Fruit fly (Drosophila melanogaster) whole organism, wandering third instar larva: ENCODE results near the gene LanA.

ENCODE experiments used
- Abd-B ChIP-seq: fragments of >200 bp; optimal IDR thresholded peaks from 2 replicates; lab custom pipeline; 2017; ENCODE audit warnings: missing biosample characterization, missing genetic modification characterization
- CG32264 ChIP-seq: fragments of 200-800 bp; sonication (Bioruptor generic); optimal IDR thresholded peaks from 2 replicates; lab custom pipeline; 2016; ENCODE audit warnings: missing biosample characterization, missing genetic modification characterization
- CrebA ChIP-seq: fragments of 200-800 bp; sonication (Bioruptor generic); optimal IDR thresholded peaks from 2 replicates; lab custom pipeline; 2016; ENCODE audit warnings: missing biosample characterization, mild to moderate bottlenecking, missing genetic modification characterization, borderline replicate concordance
- Dfd ChIP-seq: fragments of >200 bp; optimal IDR thresholded peaks from 2 replicates; lab custom pipeline; 2017; ENCODE audit warnings: missing biosample characterization, missing genetic modification characterization
- Dif ChIP-seq: fragments of 200-275, 200-300 bp; sonication (Bioruptor generic); optimal IDR thresholded peaks from 2 replicates; lab custom pipeline; 2018; ENCODE audit warnings: missing biosample characterization, missing genetic modification characterization; ENCODE audit not compliant: partially characterized antibody
- GATAd ChIP-seq: sonication (Bioruptor generic); optimal IDR thresholded peaks from 2 replicates; lab custom pipeline; 2016; ENCODE audit warnings: missing biosample characterization, missing genetic modification characterization
- HLH106 ChIP-seq: fragments of 200-800 bp; optimal IDR thresholded peaks from 3 replicates; lab custom pipeline; 2019; ENCODE audit warnings: missing biosample characterization, mild to moderate bottlenecking, missing genetic modification characterization, moderate library complexity
- Hnf4 ChIP-seq: fragments of 200-800 bp; sonication (Bioruptor generic); optimal IDR thresholded peaks from 2 replicates; lab custom pipeline; 2016; ENCODE audit warnings: missing biosample characterization, mild to moderate bottlenecking, missing genetic modification characterization
- Hr78 ChIP-seq: fragments of >200 bp; optimal IDR thresholded peaks from 2 replicates; lab custom pipeline; 2017; ENCODE audit warnings: missing biosample characterization, missing genetic modification characterization
- Hr83 ChIP-seq: fragments of 200-300 bp; sonication (Bioruptor generic); optimal IDR thresholded peaks from 2 replicates; lab custom pipeline; 2016; ENCODE audit warnings: missing biosample characterization, mild to moderate bottlenecking, missing genetic modification characterization, moderate library complexity; ENCODE audit not compliant: poor library complexity, severe bottlenecking
- Jra ChIP-seq: sonication (Bioruptor generic); optimal IDR thresholded peaks from 2 replicates; lab custom pipeline; 2016; ENCODE audit warnings: missing biosample characterization, missing genetic modification characterization
- Myc ChIP-seq: fragments of >200 bp; optimal IDR thresholded peaks from 2 replicates; lab custom pipeline; 2017
- N ChIP-seq: fragments of >200 bp; optimal IDR thresholded peaks from 2 replicates; lab custom pipeline; 2018; ENCODE audit warnings: missing biosample characterization, missing external identifiers, missing genetic modification characterization
- OdsH ChIP-seq: fragments of 200-800 bp; sonication (Bioruptor generic); optimal IDR thresholded peaks from 2 replicates; lab custom pipeline; 2016; ENCODE audit warnings: missing biosample characterization, mild to moderate bottlenecking, missing genetic modification characterization
- Rel ChIP-seq, 2 experiments: fragments of 200-800 bp; sonication (Bioruptor generic) in 1 of 2; optimal IDR thresholded peaks; 2 replicates in 1 of 2; 3 replicates in 1 of 2; lab custom pipeline; 2016 to 2019; ENCODE audit warnings: mild to moderate bottlenecking in 2 of 2, missing biosample characterization in 2 of 2, missing genetic modification characterization in 2 of 2, moderate library complexity in 1 of 2
- Sp1 ChIP-seq: fragments of 200-800 bp; sonication (Bioruptor generic); optimal IDR thresholded peaks from 3 replicates; lab custom pipeline; 2019; ENCODE audit warnings: missing biosample characterization, mild to moderate bottlenecking, missing genetic modification characterization, moderate library complexity
- Vsx2 ChIP-seq: fragments of 200-300, 225-300 bp; sonication (Bioruptor generic); optimal IDR thresholded peaks from 2 replicates; lab custom pipeline; 2018; ENCODE audit warnings: missing biosample characterization, missing genetic modification characterization; ENCODE audit not compliant: partially characterized antibody
- br ChIP-seq: fragments of 200-800 bp; sonication (Bioruptor generic); optimal IDR thresholded peaks from 2 replicates; lab custom pipeline; 2016; ENCODE audit warnings: missing biosample characterization, missing genetic modification characterization
- brk ChIP-seq: fragments of 200-800 bp; sonication (Bioruptor generic); optimal IDR thresholded peaks from 2 replicates; lab custom pipeline; 2016; ENCODE audit warnings: missing biosample characterization, mild to moderate bottlenecking, missing genetic modification characterization
- dl ChIP-seq, 2 experiments: fragments of 175-275, 200-275 bp in 1 of 2; fragments of 200-275 bp in 1 of 2; sonication (Bioruptor generic); optimal IDR thresholded peaks; lab custom pipeline; 2018; ENCODE audit warnings: mild to moderate bottlenecking in 2 of 2, missing biosample characterization in 2 of 2, missing genetic modification characterization in 2 of 2, moderate library complexity in 2 of 2; ENCODE audit not compliant: partially characterized antibody in 2 of 2, insufficient read depth in 1 of 2
- dmrt93B ChIP-seq: fragments of 200-800 bp; sonication (Bioruptor generic); optimal IDR thresholded peaks from 2 replicates; lab custom pipeline; 2018; ENCODE audit warnings: missing biosample characterization, mild to moderate bottlenecking, missing genetic modification characterization
- dsf ChIP-seq: sonication (Bioruptor generic); optimal IDR thresholded peaks from 2 replicates; lab custom pipeline; 2016; ENCODE audit warnings: missing biosample characterization, missing genetic modification characterization, borderline replicate concordance
- ey ChIP-seq: fragments of 200-800 bp; sonication (Bioruptor generic); optimal IDR thresholded peaks from 2 replicates; lab custom pipeline; 2016; ENCODE audit warnings: missing biosample characterization, missing genetic modification characterization
- foxo ChIP-seq, 2 experiments: fragments of 200-800 bp; sonication (Bioruptor generic); optimal IDR thresholded peaks; 2 replicates in 1 of 2; 3 replicates in 1 of 2; lab custom pipeline; 2016 to 2017; ENCODE audit warnings: missing biosample characterization in 2 of 2, missing genetic modification characterization in 2 of 2
- fru ChIP-seq: fragments of 200-800 bp; sonication (Bioruptor generic); optimal IDR thresholded peaks from 3 replicates; lab custom pipeline; 2016; ENCODE audit warnings: missing biosample characterization, mild to moderate bottlenecking, missing genetic modification characterization
- h ChIP-seq: fragments of 200-800 bp; sonication (Bioruptor generic); optimal IDR thresholded peaks from 3 replicates; lab custom pipeline; 2016; ENCODE audit warnings: missing biosample characterization, mild to moderate bottlenecking, missing genetic modification characterization
- jim ChIP-seq: fragments of 175-275, 200-325 bp; sonication (Bioruptor generic); optimal IDR thresholded peaks from 2 replicates; lab custom pipeline; 2016; ENCODE audit warnings: missing biosample characterization, mild to moderate bottlenecking, missing genetic modification characterization
- lola ChIP-seq: fragments of >200 bp; optimal IDR thresholded peaks from 2 replicates; lab custom pipeline; 2017; ENCODE audit warnings: missing biosample characterization, missing genetic modification characterization
- psq ChIP-seq: fragments of 200-800 bp; sonication (Bioruptor generic); optimal IDR thresholded peaks from 3 replicates; lab custom pipeline; 2017; ENCODE audit warnings: missing biosample characterization, mild to moderate bottlenecking, missing genetic modification characterization, moderate library complexity
- sage ChIP-seq: fragments of 200-800 bp; sonication (Bioruptor generic); optimal IDR thresholded peaks from 2 replicates; lab custom pipeline; 2016; ENCODE audit warnings: missing biosample characterization, mild to moderate bottlenecking, missing genetic modification characterization
- sv ChIP-seq: fragments of 200-800 bp; sonication (Bioruptor generic); optimal IDR thresholded peaks from 3 replicates; lab custom pipeline; 2016; ENCODE audit warnings: missing biosample characterization, missing genetic modification characterization
- tai ChIP-seq: sonication (Bioruptor generic); optimal IDR thresholded peaks from 2 replicates; lab custom pipeline; 2016; ENCODE audit warnings: missing biosample characterization, missing genetic modification characterization
- usp ChIP-seq: fragments of >200 bp; optimal IDR thresholded peaks from 2 replicates; lab custom pipeline; 2017; ENCODE audit warnings: missing biosample characterization, missing genetic modification characterization
- woc ChIP-seq: sonication (Bioruptor generic); optimal IDR thresholded peaks from 2 replicates; lab custom pipeline; 2016; ENCODE audit warnings: missing biosample characterization, mild to moderate bottlenecking, missing genetic modification characterization

The LanA gene

DNA sequence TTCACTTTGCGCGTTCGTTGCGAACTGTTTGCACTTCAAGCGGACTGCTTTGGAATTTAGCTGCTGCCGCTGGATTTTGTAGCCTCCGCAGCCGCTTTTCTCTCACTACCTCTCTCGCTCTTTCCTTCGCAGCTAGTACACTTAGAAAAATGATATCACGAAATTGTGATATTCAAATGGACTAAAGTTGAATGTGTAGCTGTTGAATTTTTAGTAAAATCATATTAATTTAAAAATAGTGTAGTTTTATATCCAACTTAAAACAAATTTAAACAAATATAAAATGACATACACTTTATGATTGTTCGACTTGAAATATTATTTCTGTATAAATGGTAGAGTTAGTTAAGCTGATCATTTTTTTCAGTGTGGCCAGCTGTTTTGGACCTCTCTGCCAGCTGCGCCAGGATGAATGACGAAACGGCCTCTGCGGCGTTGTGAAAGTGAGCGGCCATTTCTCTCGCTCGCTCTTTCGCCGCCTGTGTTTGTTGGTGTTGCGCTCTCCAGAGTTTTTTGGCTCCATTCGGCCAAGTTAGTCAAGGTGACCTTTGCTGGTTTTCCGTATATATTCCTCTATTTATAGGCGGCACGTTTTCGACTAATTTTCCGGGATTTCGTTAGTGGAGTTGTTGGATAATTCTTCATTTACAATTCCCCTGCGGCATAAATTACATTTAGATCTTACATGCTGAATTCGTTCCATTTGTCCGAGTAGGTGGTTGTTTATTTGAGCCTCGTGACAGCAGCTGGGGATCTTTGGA lies 45.0 kb upstream of the LanA start, which contains the start of gene Ldh (continued):
- peak; percentile 40 for TF ChIP-seq Dif (GFP tag; lab: Kevin White, UChicago)

DNA sequence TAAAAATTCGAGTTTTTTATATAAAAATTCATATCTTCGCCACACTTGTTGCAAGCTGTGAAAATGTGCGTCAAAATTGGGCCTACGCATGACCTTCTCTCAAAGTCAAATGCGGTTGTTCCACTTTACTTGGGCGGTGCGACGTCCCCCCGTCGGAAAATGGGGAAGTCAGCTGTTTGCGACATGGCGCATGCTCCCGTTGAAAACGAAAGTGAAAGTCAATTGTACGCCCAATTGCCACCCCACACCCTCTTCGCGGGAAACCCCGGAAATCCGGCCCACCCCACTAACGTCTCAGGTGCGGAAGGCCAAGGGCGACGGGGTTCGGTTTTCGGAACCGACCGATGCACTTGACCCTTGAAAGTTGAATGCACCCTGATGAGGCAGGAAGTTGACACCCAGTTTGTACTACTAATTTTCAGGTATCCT lies 44.3 kb upstream of the LanA start:
- TF ChIP-seq psq (GFP tag; lab: Kevin White, UChicago): no peak
- TF ChIP-seq woc (GFP tag; lab: Kevin White, UChicago): no peak
- no peak for TF ChIP-seq GATAd (GFP tag; lab: Kevin White, UChicago)
- no peak for TF ChIP-seq Rel (GFP tag; optimal IDR thresholded peaks at IDR 0.05; lab: Kevin White, UChicago)
- TF ChIP-seq Rel (tag; optimal IDR thresholded peaks at IDR 0.05; lab: Kevin White, UChicago): peak; percentile 68
- TF ChIP-seq, all 38 proteins: peak for 1

DNA sequence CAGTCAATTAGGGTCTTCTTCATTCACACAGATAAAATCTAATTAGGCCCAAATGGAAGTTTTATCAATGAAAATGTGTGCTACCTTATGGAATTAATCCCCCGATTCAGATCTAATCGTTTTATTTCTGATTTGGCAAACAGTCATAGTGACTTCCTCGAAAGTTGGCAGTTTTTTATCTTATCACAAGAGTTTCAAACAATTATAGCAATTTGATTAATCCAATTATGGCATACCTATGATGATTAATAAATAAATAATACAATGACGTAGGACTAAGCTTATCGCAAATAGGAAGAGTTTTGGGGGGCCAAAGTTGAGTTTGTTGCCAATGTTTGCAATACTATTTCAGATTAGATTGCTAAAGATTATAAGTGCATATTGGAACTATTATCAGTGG lies 43.4 kb upstream of the LanA start:
- TF ChIP-seq Hnf4 (GFP tag; lab: Kevin White, UChicago) (no peak), Hr78 (GFP tag; lab: Kevin White, UChicago) (no peak), brk (GFP tag; lab: Kevin White, UChicago) (no peak), Myc (lab: Kevin White, UChicago) (no peak), Abd-B (GFP tag; lab: Kevin White, UChicago) (no peak), psq (GFP tag; lab: Kevin White, UChicago) (no peak), Sp1 (GFP tag; lab: Kevin White, UChicago) (no peak)

- no peak for TF ChIP-seq sage (GFP tag; lab: Kevin White, UChicago)
- TF ChIP-seq brk (GFP tag; lab: Kevin White, UChicago): no peak
- TF ChIP-seq sv: no peak
- no peak for TF ChIP-seq Hr83
- no peak for TF ChIP-seq HLH106 (tag; lab: Kevin White, UChicago)
- TF ChIP-seq usp (GFP tag; lab: Kevin White, UChicago): no peak
- TF ChIP-seq Abd-B (GFP tag; lab: Kevin White, UChicago): no peak
- TF ChIP-seq woc (GFP tag; lab: Kevin White, UChicago): no peak
- no peak for TF ChIP-seq foxo (GFP tag; optimal IDR thresholded peaks at IDR 0.05; lab: Kevin White, UChicago)
- no peak for TF ChIP-seq Myc (lab: Kevin White, UChicago)
- no peak for TF ChIP-seq ey (GFP tag; lab: Kevin White, UChicago)
- no peak for TF ChIP-seq dl (GFP tag; optimal IDR thresholded peaks at IDR 0.05; lab: Kevin White, UChicago; ENCODE audit: insufficient read depth in 1 of 2, partially characterized antibody in 2 of 2)
- TF ChIP-seq Sp1 (GFP tag; lab: Kevin White, UChicago): no peak
- TF ChIP-seq Hr78 (GFP tag; lab: Kevin White, UChicago): no peak
- TF ChIP-seq N (GFP tag; lab: Kevin White, UChicago): no peak
- no peak for TF ChIP-seq h (GFP tag; lab: Kevin White, UChicago)
These were observed 40.8 kb upstream of the LanA start, which contains the start of gene CG10163 for dm6 chr3L:6258660-6259059. Gene CG10163, minus strand, starts transcription at chr3L:6258760.

DNA sequence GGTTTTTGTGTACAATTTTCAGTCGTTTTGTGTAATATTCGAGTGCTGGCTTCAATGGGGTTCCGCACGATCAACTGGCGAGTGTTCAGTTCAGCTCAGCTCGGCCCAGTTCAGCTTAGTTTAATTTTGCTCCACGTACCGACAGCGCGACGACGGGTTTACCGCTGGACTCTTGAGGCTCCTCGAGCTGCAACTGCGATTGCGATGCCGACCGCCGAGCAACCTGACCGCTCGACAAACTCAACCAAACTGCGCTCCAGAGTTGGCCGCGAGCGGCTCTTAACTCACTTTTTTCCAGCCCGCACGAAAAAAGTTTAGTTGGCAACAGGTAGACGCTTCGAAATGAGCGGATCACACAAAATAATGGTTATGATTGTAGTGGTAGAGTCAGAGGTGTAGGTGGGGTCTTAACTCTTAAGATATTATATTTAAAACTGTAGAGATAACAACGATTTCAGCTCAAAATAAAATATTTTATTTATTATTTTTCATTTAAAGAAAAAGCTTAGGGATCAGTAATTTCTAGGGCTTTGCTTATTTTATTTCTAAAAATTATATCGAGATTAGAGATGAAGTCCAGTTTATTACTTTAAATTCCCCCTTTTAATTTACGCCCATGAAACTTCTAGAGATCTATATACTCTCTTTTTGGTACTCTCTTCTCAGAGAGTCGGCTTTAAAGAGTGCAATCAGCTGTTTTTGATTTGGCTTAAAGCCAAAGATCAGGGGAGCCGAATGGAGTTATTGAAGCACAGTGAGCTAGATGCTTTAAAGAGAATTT lies 38.8 kb upstream of the LanA start, which contains the start of gene Best2:
Best2 (minus strand) TSS at position 258 of the 781 bp plus-strand sequence.
- TF ChIP-seq brk (GFP tag; lab: Kevin White, UChicago): peak; percentile 91
- no peak for TF ChIP-seq Hr78 (GFP tag; lab: Kevin White, UChicago)
- peak in 1 of 2 experiments; percentile 39 for TF ChIP-seq dl (GFP tag; optimal IDR thresholded peaks at IDR 0.05; lab: Kevin White, UChicago; ENCODE audit: insufficient read depth in 1 of 2, partially characterized antibody in 2 of 2)
- TF ChIP-seq CrebA (GFP tag; lab: Kevin White, UChicago): peak; percentile 5
- peak; percentile 97 for TF ChIP-seq br (GFP tag; lab: Kevin White, UChicago)
- peak; percentile 91 for TF ChIP-seq Rel (GFP tag; optimal IDR thresholded peaks at IDR 0.05; lab: Kevin White, UChicago)
- peak; percentile 82 for TF ChIP-seq Rel (tag; optimal IDR thresholded peaks at IDR 0.05; lab: Kevin White, UChicago)
- no peak for TF ChIP-seq N (GFP tag; lab: Kevin White, UChicago)
- peak; percentile 48 for TF ChIP-seq CG32264
- TF ChIP-seq Jra: peak; percentile 85
- peak; percentile 97 for TF ChIP-seq Sp1 (GFP tag; lab: Kevin White, UChicago)
- no peak for TF ChIP-seq Vsx2
- TF ChIP-seq Dif (GFP tag; lab: Kevin White, UChicago): peak; percentile 7
- TF ChIP-seq Dfd: no peak
- TF ChIP-seq fru (GFP tag; lab: Kevin White, UChicago): peak; percentile 97
- peak; percentile 84 for TF ChIP-seq sage (GFP tag; lab: Kevin White, UChicago)
- TF ChIP-seq sv: peak; percentile 73
- TF ChIP-seq jim: no peak
- TF ChIP-seq usp (GFP tag; lab: Kevin White, UChicago): no peak
- TF ChIP-seq Myc (lab: Kevin White, UChicago): no peak
- TF ChIP-seq dsf: peak; percentile 77
- TF ChIP-seq tai (GFP tag; lab: Kevin White, UChicago): peak; percentile 91
- TF ChIP-seq Hr83: no peak
- no peak for TF ChIP-seq lola (GFP tag; lab: Kevin White, UChicago)
- peak; percentile 96 for TF ChIP-seq OdsH (GFP tag; lab: Kevin White, UChicago)
- TF ChIP-seq woc (GFP tag; lab: Kevin White, UChicago): peak; percentile 90
- TF ChIP-seq GATAd (GFP tag; lab: Kevin White, UChicago): peak; percentile 26
- peak; percentile 91 for TF ChIP-seq dmrt93B (GFP tag; lab: Kevin White, UChicago)
- TF ChIP-seq Hnf4 (GFP tag; lab: Kevin White, UChicago): peak; percentile 90
